Fruit fly (Drosophila melanogaster) Kc167 (cell line): ENCODE measurements around the gene CG13313.

Experiments
- Myc ChIP-seq: fragments of >200 bp; optimal IDR thresholded peaks from 2 replicates; lab custom pipeline; 2017; ENCODE audit warnings: missing external identifiers
- Sin3A ChIP-seq: fragments of >200 bp; optimal IDR thresholded peaks from 2 replicates; lab custom pipeline; 2018; ENCODE audit warnings: missing external identifiers
- h ChIP-seq: fragments of >200 bp; optimal IDR thresholded peaks from 3 replicates; lab custom pipeline; 2018; ENCODE audit warnings: missing external identifiers
- insv ChIP-seq: fragments of >200 bp; optimal IDR thresholded peaks from 3 replicates; lab custom pipeline; 2018; ENCODE audit warnings: missing external identifiers
- psq ChIP-seq: fragments of >200 bp; optimal IDR thresholded peaks from 2 replicates; lab custom pipeline; 2017; ENCODE audit warnings: missing external identifiers
- ttk ChIP-seq: sonication (Bioruptor generic); optimal IDR thresholded peaks from 2 replicates; lab custom pipeline; 2017; ENCODE audit warnings: missing external identifiers

Gene CG13313

DNA sequence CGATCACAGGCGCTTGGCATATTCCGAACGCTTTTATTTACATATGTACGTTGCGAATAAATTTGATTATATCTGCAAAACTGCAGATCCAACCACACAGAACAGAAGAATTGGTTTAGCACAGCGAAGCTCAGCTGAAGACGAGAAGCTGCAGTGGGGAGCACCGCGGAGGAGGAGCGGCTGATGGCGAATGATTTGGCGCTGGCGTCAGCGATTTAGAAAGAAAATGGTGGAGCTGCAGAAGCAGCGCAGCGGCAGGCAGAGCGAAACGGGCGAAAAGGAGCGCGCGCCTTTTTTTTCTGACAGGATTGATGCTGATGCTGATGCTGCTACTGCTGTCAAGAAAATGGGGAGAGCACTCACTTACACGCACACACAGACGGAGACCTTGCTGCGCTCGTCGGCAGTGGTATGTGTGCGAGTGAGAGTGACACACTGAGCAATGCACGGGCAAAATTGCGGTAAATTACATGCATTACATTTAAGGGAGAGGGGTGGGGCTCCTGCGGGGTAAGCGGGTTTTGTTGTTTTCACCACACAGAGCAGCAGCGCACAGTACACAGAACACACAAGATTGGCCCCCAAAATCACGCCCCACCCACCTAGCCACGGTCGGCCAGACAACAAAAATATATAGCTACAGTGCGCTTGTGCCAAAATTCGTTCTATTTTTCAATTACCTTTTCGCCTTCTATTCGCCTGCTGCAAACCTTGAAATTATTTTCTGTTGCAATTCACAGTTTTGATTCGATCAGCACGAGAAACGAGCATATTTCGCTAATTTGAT is 38.4 kb downstream of the CG13313 start:
- TF ChIP-seq Myc (lab: Kevin White, UChicago) (no peak), insv (no peak), psq (lab: Kevin White, UChicago) (no peak), h (no peak), Sin3A (lab: Kevin White, UChicago) (no peak), ttk (no peak)

DNA sequence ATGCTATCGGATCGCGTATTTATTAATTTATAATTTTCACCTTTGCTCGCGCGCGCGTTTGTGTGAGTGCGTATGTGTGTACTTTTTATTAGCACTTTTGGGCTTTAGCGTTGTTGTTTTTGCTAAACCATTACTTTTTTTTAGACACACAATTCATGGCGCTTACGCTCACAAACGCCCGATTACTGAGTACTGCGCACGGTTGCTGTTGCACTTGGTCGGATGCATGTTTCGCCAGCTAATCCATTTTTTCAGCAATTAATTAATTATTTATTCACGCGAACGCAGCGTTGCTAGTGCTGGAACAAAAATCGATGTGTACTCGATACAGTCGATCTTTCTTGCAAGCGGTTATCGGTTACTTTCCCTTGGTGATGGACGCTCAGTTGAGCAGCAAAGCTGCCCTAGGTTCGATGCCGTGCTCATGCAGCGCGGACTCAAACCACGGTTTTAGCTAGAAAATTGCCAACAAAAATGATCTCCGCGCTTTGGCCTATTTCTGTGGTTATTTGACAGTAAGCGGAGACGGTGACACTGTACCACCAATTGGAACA is 39.1 kb downstream of the CG13313 start, which contains the start of the genes smg and CG5087:
Gene smg (minus strand): TSS at position 304 of the 554 bp plus-strand sequence.
Gene CG5087 (plus strand): TSS at position 499 of the 554 bp plus-strand sequence.
- TF ChIP-seq Sin3A (lab: Kevin White, UChicago): no peak
- no peak for TF ChIP-seq h
- no peak for TF ChIP-seq psq (lab: Kevin White, UChicago)
- TF ChIP-seq insv: no peak
- TF ChIP-seq Myc (lab: Kevin White, UChicago): no peak
- no peak for TF ChIP-seq ttk

dm6 chr3L:9002527-9002926 is 43.9 kb downstream of the CG13313 start:
- TF ChIP-seq ttk: no peak
- TF ChIP-seq Myc (lab: Kevin White, UChicago): no peak
- no peak for TF ChIP-seq h
- no peak for TF ChIP-seq Sin3A (lab: Kevin White, UChicago)

DNA sequence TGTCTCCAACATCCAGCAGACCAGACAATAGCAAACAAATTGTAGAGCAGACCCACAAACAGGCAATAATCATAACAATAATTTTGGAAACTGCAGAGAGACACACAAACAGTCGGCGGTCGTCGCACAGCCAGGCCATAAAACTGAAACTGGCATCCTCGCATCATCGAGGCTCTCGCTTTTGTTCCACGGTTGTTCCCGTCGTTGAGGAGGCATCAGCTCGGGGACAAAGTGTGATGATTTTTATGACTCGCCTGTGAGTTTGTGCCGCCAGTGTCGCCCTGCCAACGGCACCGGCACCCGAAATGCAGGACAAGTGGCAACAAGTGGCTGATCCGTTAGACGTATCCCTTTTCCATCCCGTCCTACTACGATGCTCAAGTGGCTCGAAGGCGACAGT is 44.7 kb downstream of the CG13313 start:
- no peak for TF ChIP-seq insv
- no peak for TF ChIP-seq ttk
- no peak for TF ChIP-seq Myc (lab: Kevin White, UChicago)
- TF ChIP-seq h: no peak
- no peak for TF ChIP-seq psq (lab: Kevin White, UChicago)
- no peak for TF ChIP-seq Sin3A (lab: Kevin White, UChicago)

DNA sequence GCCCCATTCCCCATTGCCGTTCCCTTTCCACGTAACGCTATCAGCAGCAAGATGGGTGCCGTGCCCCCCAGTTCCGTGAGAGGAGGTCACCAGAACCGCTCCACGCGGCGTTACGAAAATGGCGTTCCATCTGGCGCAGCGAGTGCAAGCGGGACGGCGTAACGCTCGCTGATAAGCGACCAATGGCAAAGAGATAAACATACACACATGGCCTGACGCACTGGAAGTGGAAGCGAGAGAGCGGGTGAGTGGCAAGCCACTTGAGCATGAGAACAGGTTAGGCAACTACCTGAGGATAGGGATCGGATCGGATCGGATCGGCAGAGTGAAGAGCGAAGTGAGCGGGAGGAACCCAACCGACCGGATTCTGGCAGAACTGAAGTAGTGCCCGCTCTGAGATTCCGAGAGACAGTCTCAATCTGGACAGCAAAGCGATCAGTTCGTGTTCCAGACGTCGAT is 46.2 kb downstream of the CG13313 start, which contains the start of gene Doc3:
Gene Doc3 (plus strand): TSS at position 409 of the 459 bp plus-strand sequence.
- TF ChIP-seq insv (no peak), h (no peak), Myc (lab: Kevin White, UChicago) (no peak), Sin3A (lab: Kevin White, UChicago) (no peak), psq (lab: Kevin White, UChicago) (no peak), ttk (no peak)

- TF ChIP-seq insv (no peak), h (no peak), psq (lab: Kevin White, UChicago) (no peak), Sin3A (lab: Kevin White, UChicago) (no peak), Myc (lab: Kevin White, UChicago) (no peak), ttk (no peak)
Measured at dm6 chr3L:9009738-9010137, 51.1 kb downstream of the CG13313 start, which contains the start of gene CG5194. Gene CG5194, minus strand, starts transcription at chr3L:9009838.
